Worm (Caenorhabditis elegans) whole organism, late embryonic: ENCODE data around the gene M162.5.

ENCODE experiments used
- ama-1 ChIP-seq: fragments of 150-350 bp; optimal IDR thresholded peaks from 2 replicates; lab custom pipeline; 2014
- ceh-19 ChIP-seq: fragments of 200-800 bp; sonication (Bioruptor generic); optimal IDR thresholded peaks from 2 replicates; lab custom pipeline; 2018; ENCODE audit warnings: mild to moderate bottlenecking, missing genetic modification characterization, missing compliant biosample characterization
- ceh-2 ChIP-seq: sonication (generic microtip); optimal IDR thresholded peaks from 2 replicates; lab custom pipeline; 2016; ENCODE audit warnings: missing genotype, missing genetic modification characterization, missing compliant biosample characterization
- dmd-4 ChIP-seq: sonication (generic microtip); optimal IDR thresholded peaks from 2 replicates; lab custom pipeline; 2016; ENCODE audit warnings: borderline replicate concordance, missing genetic modification characterization, missing compliant biosample characterization
- elt-2 ChIP-seq: sonication (generic microtip); optimal IDR thresholded peaks from 2 replicates; lab custom pipeline; 2016; ENCODE audit warnings: missing genetic modification reagents, missing genetic modification characterization, missing compliant biosample characterization
- nhr-11 ChIP-seq: fragments of 150-350 bp; optimal IDR thresholded peaks from 2 replicates; lab custom pipeline; 2014; ENCODE audit warnings: missing biosample characterization, missing genetic modification characterization
- nhr-232 ChIP-seq: sonication (generic microtip); optimal IDR thresholded peaks from 2 replicates; lab custom pipeline; 2016; ENCODE audit warnings: missing genetic modification characterization, missing compliant biosample characterization
- pha-4 ChIP-seq: fragments of 150-350 bp; optimal IDR thresholded peaks from 2 replicates; lab custom pipeline; 2018; ENCODE audit warnings: missing biosample characterization, missing genetic modification reagents, missing genetic modification characterization
- pqm-1 ChIP-seq: sonication (generic microtip); optimal IDR thresholded peaks from 2 replicates; lab custom pipeline; 2016; ENCODE audit warnings: missing genetic modification characterization, missing compliant biosample characterization
- rnt-1 ChIP-seq: sonication (generic microtip); optimal IDR thresholded peaks from 2 replicates; lab custom pipeline; 2016; ENCODE audit warnings: missing genetic modification characterization, missing compliant biosample characterization
- sdc-2 ChIP-seq: sonication (generic microtip); optimal IDR thresholded peaks from 2 replicates; lab custom pipeline; 2016; ENCODE audit warnings: missing genotype, missing genetic modification characterization, missing compliant biosample characterization
- syd-9 ChIP-seq: sonication (generic microtip); optimal IDR thresholded peaks from 2 replicates; lab custom pipeline; 2016; ENCODE audit warnings: mild to moderate bottlenecking, missing genetic modification characterization, moderate library complexity, missing compliant biosample characterization

DNA sequence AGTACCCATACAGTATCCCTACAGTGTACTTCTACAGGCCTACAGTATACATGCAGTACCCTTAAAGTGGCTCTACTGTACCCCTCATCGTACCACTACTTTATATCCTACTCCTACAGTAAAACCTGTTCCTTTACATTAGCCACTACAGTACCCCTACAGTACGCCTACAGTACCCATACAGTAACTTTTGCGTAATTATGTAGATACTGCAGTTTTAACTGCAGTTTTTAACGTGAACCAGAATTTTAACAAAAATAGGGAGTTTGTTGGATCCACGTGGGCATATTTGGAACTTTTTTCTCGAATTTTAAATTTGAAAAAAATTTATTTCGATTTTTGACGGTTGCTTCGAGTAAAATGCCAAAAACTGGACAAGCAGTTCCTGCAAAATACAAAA lies 17.5 kb upstream of the M162.5 start, which contains the start of gene W04E12.4:
- no peak for TF ChIP-seq elt-2
- TF ChIP-seq ceh-19 (GFP tag; lab: Kevin White, UChicago) = no peak
- TF ChIP-seq nhr-11 (tag; lab: Kevin White, UChicago) = no peak
- no peak for TF ChIP-seq dmd-4 (tag; lab: Kevin White, UChicago)
- no peak for TF ChIP-seq rnt-1 (tag; lab: Kevin White, UChicago)
- TF ChIP-seq syd-9 (tag; lab: Kevin White, UChicago) = no peak
- TF ChIP-seq pqm-1 = no peak
- TF ChIP-seq sdc-2 (tag; lab: Kevin White, UChicago) = no peak
- TF ChIP-seq nhr-232 = no peak
- no peak for TF ChIP-seq ama-1 (lab: Kevin White, UChicago)
- no peak for TF ChIP-seq pha-4 (tag; lab: Kevin White, UChicago)
- no peak for TF ChIP-seq ceh-2 (tag; lab: Kevin White, UChicago)
